Fruit fly (Drosophila melanogaster): Measurements from ENCODE around the gene CG14313.

dm6 chr3R:18166261-18166720 is 25.5 kb downstream of the CG14313 start:
- TF ChIP-seq psq (optimal IDR thresholded peaks at IDR 0.05) (no peak), insv (optimal IDR thresholded peaks at IDR 0.05) (no peak)

All from Kc167 (cell line).